Fruit fly (Drosophila melanogaster) whole organism, prepupa: ENCODE measurements around the gene Col4a1.

Source experiments
- CG4318 ChIP-seq: fragments of 200-800 bp; sonication (Bioruptor generic); optimal IDR thresholded peaks from 3 replicates; lab custom pipeline; 2017; ENCODE audit warnings: missing biosample characterization, mild to moderate bottlenecking, missing genetic modification characterization
- CG6276 ChIP-seq: fragments of 200-800 bp; sonication (Bioruptor generic); optimal IDR thresholded peaks from 2 replicates; lab custom pipeline; 2017; ENCODE audit warnings: missing biosample characterization, mild to moderate bottlenecking, missing genetic modification characterization
- CG6792 ChIP-seq: fragments of 200-800 bp; sonication (Bioruptor generic); optimal IDR thresholded peaks from 3 replicates; lab custom pipeline; 2016; ENCODE audit warnings: missing biosample characterization, missing genetic modification characterization
- CG7368 ChIP-seq: fragments of 200-800 bp; sonication (Bioruptor generic); optimal IDR thresholded peaks from 3 replicates; lab custom pipeline; 2016; ENCODE audit warnings: missing biosample characterization, missing genetic modification characterization
- fd59A ChIP-seq: fragments of 200-800 bp; sonication (Bioruptor generic); optimal IDR thresholded peaks from 2 replicates; lab custom pipeline; 2017; ENCODE audit warnings: missing biosample characterization, mild to moderate bottlenecking, missing genetic modification characterization, missing genetic modification reagents
- lz ChIP-seq: fragments of 200-800 bp; sonication (Bioruptor generic); optimal IDR thresholded peaks from 3 replicates; lab custom pipeline; 2016; ENCODE audit warnings: missing biosample characterization, missing genetic modification characterization
- pdm3 ChIP-seq: fragments of 200-800 bp; sonication (Bioruptor generic); optimal IDR thresholded peaks from 3 replicates; lab custom pipeline; 2016; ENCODE audit warnings: missing biosample characterization, missing genetic modification characterization

- no peak for TF ChIP-seq CG4318
- peak; percentile 54 for TF ChIP-seq lz (GFP tag; lab: Kevin White, UChicago)
- TF ChIP-seq CG7368: no peak
- peak; percentile 13 for TF ChIP-seq CG6792
- TF ChIP-seq pdm3 (GFP tag; lab: Kevin White, UChicago): no peak
- no peak for TF ChIP-seq CG6276 (GFP tag; lab: Kevin White, UChicago)
- TF ChIP-seq fd59A: no peak
These were observed 31.6 kb downstream of the Col4a1 start for dm6 chr2L:5060952-5061478.
